Fruit fly (Drosophila melanogaster) S2 (cell line): ENCODE results near the gene Vinc.

Experiments
- CG8478 ChIP-seq: fragments of >200 bp; optimal IDR thresholded peaks from 2 replicates; lab custom pipeline; 2018
- CTCF ChIP-seq, 2 experiments: fragments of >200 bp; optimal IDR thresholded peaks; 2 replicates each; lab custom pipeline; 2018

DNA sequence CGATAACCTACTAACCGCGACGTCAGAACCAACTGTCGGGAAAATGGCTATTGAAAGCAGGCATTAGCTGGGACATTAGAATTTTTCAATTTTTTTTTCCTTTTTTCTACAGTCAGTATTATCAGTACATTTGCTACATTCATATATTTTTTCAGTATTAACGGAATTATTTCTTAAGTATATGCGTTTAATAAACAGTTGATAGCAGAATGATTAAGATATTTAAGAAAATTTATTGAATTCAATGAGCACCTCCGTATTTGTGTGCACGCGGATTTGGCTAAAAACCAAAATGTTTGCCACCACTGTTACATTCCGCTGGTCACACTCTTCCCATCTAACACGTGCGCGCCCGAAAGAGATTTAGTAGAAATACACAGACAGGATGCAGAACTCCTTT, 40.1 kb upstream of the Vinc start, which contains the start of the genes temp and CG3071:
- TF ChIP-seq CTCF (optimal IDR thresholded peaks at IDR 0.05; lab: Kevin White, UChicago) (no peak), CG8478 (lab: Kevin White, UChicago) (no peak)
